Worm (Caenorhabditis elegans) whole organism, early embryonic: ENCODE measurements around the gene F10C1.3.

Source experiments
- B0310.2 ChIP-seq: sonication (generic microtip); optimal IDR thresholded peaks from 2 replicates; lab custom pipeline; 2016; ENCODE audit warnings: mild to moderate bottlenecking, missing genetic modification characterization, missing compliant biosample characterization
- F13C5.2 ChIP-seq: sonication (generic microtip); optimal IDR thresholded peaks from 2 replicates; lab custom pipeline; 2017; ENCODE audit warnings: mild to moderate bottlenecking, missing genetic modification characterization, inconsistent platforms, missing compliant biosample characterization
- aly-1 ChIP-seq: sonication (generic microtip); optimal IDR thresholded peaks from 2 replicates; lab custom pipeline; 2016; ENCODE audit warnings: missing genetic modification characterization, missing compliant biosample characterization
- ama-1 ChIP-seq: fragments of 150-350 bp; optimal IDR thresholded peaks from 2 replicates; lab custom pipeline; 2014
- ceh-13 ChIP-seq: fragments of 200-800 bp; sonication (Bioruptor generic); optimal IDR thresholded peaks from 2 replicates; lab custom pipeline; 2018; ENCODE audit warnings: mild to moderate bottlenecking, missing genetic modification characterization, missing compliant biosample characterization
- ceh-36 ChIP-seq: sonication (generic microtip); optimal IDR thresholded peaks from 2 replicates; lab custom pipeline; 2016; ENCODE audit warnings: missing genetic modification characterization, inconsistent platforms, missing compliant biosample characterization
- ets-7 ChIP-seq: sonication (generic microtip); optimal IDR thresholded peaks from 2 replicates; lab custom pipeline; 2016; ENCODE audit warnings: missing genotype, missing genetic modification characterization, missing compliant biosample characterization
- flt-1 ChIP-seq: fragments of 200-800 bp; sonication (Bioruptor generic); IDR thresholded peaks from 2 replicates; pipeline ENCODE4 v1.3.6; 2022; ENCODE audit warnings: missing genetic modification characterization, missing compliant biosample characterization
- hmbx-1 ChIP-seq: sonication (generic microtip); optimal IDR thresholded peaks from 2 replicates; lab custom pipeline; 2016; ENCODE audit warnings: mild to moderate bottlenecking, missing genetic modification characterization, missing compliant biosample characterization
- hmg-4 ChIP-seq: fragments of 200-800 bp; sonication (Bioruptor generic); optimal IDR thresholded peaks from 2 replicates; lab custom pipeline; 2018; ENCODE audit warnings: mild to moderate bottlenecking, missing genetic modification characterization, missing compliant biosample characterization
- hnd-1 ChIP-seq: sonication (generic microtip); optimal IDR thresholded peaks from 2 replicates; lab custom pipeline; 2016; ENCODE audit warnings: missing genetic modification characterization, missing compliant biosample characterization
- pes-1 ChIP-seq: fragments of 200-800 bp; sonication (Bioruptor generic); IDR thresholded peaks from 2 replicates; pipeline ENCODE4 v1.3.6; 2022; ENCODE audit warnings: missing genetic modification reagents, missing genetic modification characterization, missing compliant biosample characterization
- scrt-1 ChIP-seq: fragments of 200-800 bp; sonication (Bioruptor generic); IDR thresholded peaks from 2 replicates; pipeline ENCODE4 v1.3.6; 2022; ENCODE audit warnings: missing genetic modification characterization, missing compliant biosample characterization
- sea-1 ChIP-seq: fragments of 200-800 bp; sonication (Bioruptor generic); conservative IDR thresholded peaks from 2 replicates; pipeline ENCODE4 v1.3.6; 2022; ENCODE audit warnings: missing genetic modification characterization, missing compliant biosample characterization
- tbx-11 ChIP-seq: fragments of 200-800 bp; sonication (Bioruptor generic); IDR thresholded peaks from 2 replicates; pipeline ENCODE4 v1.3.6; 2022; ENCODE audit warnings: missing genetic modification characterization, missing compliant biosample characterization
- tbx-37 ChIP-seq: fragments of 200-800 bp; sonication (Bioruptor generic); conservative IDR thresholded peaks from 2 replicates; pipeline ENCODE4 v1.3.6; 2022; ENCODE audit warnings: missing genetic modification reagents, missing genetic modification characterization, missing compliant biosample characterization
- tra-4 ChIP-seq: sonication (generic microtip); optimal IDR thresholded peaks from 2 replicates; lab custom pipeline; 2017; ENCODE audit warnings: missing genetic modification characterization, missing compliant biosample characterization

F10C1.3 gene

ce11 chrII:5719848-5720247 lies 37.7 kb downstream of the F10C1.3 start, which contains the start of gene damt-1:
TSS of gene damt-1 (plus strand) at chrII:5720148.
- TF ChIP-seq hmg-4 (GFP tag; lab: Kevin White, UChicago) (no peak), pes-1 (GFP tag; lab: Robert Waterston, UW) (no peak)

- TF ChIP-seq sea-1 (GFP tag; lab: Robert Waterston, UW) (no peak), F13C5.2 (tag; lab: Kevin White, UChicago) (no peak), hmg-4 (GFP tag; lab: Kevin White, UChicago) (no peak), flt-1 (no peak), tbx-37 (no peak)
These were observed 39.7 kb downstream of the F10C1.3 start, which contains the start of gene zipt-3 for ce11 chrII:5717831-5718230. TSS of gene zipt-3 (plus strand) at chrII:5718131.

- TF ChIP-seq aly-1 (tag; lab: Kevin White, UChicago) (no peak), F13C5.2 (tag; lab: Kevin White, UChicago) (no peak), hnd-1 (tag; lab: Kevin White, UChicago) (no peak), ama-1 (no peak), hmbx-1 (tag; lab: Kevin White, UChicago) (no peak), ceh-36 (tag; lab: Kevin White, UChicago) (no peak), tbx-11 (GFP tag; lab: Robert Waterston, UW) (no peak), B0310.2 (no peak), ceh-13 (no peak)
These were observed 41.7 kb downstream of the F10C1.3 start, which contains the start of the genes C18A3.10 and C18A3.3 for ce11 chrII:5715745-5716357. TSS of gene C18A3.10 (minus strand) at chrII:5715845. TSS of gene C18A3.3 (plus strand) at chrII:5716307.

ce11 chrII:5714807-5715206 lies 42.7 kb downstream of the F10C1.3 start, which contains the start of the genes tiar-1 and lelo-4:
TSS of gene tiar-1 (minus strand) at chrII:5714823.
TSS of gene lelo-4 (plus strand) at chrII:5714924.
- TF ChIP-seq hmg-4 (GFP tag; lab: Kevin White, UChicago) (peak; percentile 7), F13C5.2 (tag; lab: Kevin White, UChicago) (peak; percentile 29), hmbx-1 (tag; lab: Kevin White, UChicago) (no peak)

ce11 chrII:5712126-5712525 lies 45.4 kb downstream of the F10C1.3 start:
- TF ChIP-seq aly-1 (tag; lab: Kevin White, UChicago) (no peak), ama-1 (peak; percentile 28)

ce11 chrII:5710835-5711234 lies 46.7 kb downstream of the F10C1.3 start:
- TF ChIP-seq ets-7 (tag; lab: Kevin White, UChicago): no peak
- TF ChIP-seq flt-1: no peak
- no peak for TF ChIP-seq sea-1 (GFP tag; lab: Robert Waterston, UW)
- TF ChIP-seq hmg-4 (GFP tag; lab: Kevin White, UChicago): no peak
- no peak for TF ChIP-seq ceh-36 (tag; lab: Kevin White, UChicago)

ce11 chrII:5708154-5708553 lies 49.4 kb downstream of the F10C1.3 start:
- TF ChIP-seq ets-7 (tag; lab: Kevin White, UChicago) (no peak), hmg-4 (GFP tag; lab: Kevin White, UChicago) (no peak), tbx-11 (GFP tag; lab: Robert Waterston, UW) (no peak)

ce11 chrII:5707532-5707931 lies 50.0 kb downstream of the F10C1.3 start, which contains the start of gene osta-2:
TSS of gene osta-2 (plus strand) at chrII:5707691.
- TF ChIP-seq ets-7 (tag; lab: Kevin White, UChicago) (no peak), pes-1 (GFP tag; lab: Robert Waterston, UW) (no peak), scrt-1 (GFP tag; lab: Robert Waterston, UW) (no peak), flt-1 (no peak), sea-1 (GFP tag; lab: Robert Waterston, UW) (no peak), hmbx-1 (tag; lab: Kevin White, UChicago) (no peak), tbx-37 (no peak), ceh-13 (no peak), tra-4 (tag; lab: Kevin White, UChicago) (no peak), ceh-36 (tag; lab: Kevin White, UChicago) (no peak), hmg-4 (GFP tag; lab: Kevin White, UChicago) (no peak), F13C5.2 (tag; lab: Kevin White, UChicago) (no peak)
